Fruit fly (Drosophila melanogaster): ENCODE data around the gene tj.

Gene tj

DNA sequence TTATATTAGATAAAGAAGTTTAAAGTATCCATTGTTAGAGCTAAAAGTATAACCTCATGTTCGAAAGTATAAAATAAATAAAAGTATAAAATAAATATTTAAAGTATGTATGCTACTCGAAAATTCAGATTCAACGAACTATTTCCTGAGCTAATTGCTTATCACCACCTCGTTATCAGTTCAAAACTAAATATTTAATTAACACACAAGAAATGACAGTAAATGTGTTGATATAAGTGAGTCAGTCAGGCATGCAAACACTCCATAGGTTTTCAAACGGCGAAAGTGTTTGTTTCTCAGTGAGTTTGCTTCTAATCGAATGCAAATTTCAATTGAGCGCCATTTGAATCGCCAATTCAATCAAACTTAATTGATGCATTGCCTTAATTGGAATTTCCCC, 29.8 kb upstream of the tj start:
- peak; percentile 14 for TF ChIP-seq Pif1B (GFP tag; optimal IDR thresholded peaks at IDR 0.05)
- no peak for TF ChIP-seq Ets98B (GFP tag; IDR thresholded peaks at IDR 0.05)
- 0 out of 3 replicates have a peak, but pooled peaks have one; percentile 16 for TF ChIP-seq CG4496 (GFP tag; IDR thresholded peaks at IDR 0.05)

DNA sequence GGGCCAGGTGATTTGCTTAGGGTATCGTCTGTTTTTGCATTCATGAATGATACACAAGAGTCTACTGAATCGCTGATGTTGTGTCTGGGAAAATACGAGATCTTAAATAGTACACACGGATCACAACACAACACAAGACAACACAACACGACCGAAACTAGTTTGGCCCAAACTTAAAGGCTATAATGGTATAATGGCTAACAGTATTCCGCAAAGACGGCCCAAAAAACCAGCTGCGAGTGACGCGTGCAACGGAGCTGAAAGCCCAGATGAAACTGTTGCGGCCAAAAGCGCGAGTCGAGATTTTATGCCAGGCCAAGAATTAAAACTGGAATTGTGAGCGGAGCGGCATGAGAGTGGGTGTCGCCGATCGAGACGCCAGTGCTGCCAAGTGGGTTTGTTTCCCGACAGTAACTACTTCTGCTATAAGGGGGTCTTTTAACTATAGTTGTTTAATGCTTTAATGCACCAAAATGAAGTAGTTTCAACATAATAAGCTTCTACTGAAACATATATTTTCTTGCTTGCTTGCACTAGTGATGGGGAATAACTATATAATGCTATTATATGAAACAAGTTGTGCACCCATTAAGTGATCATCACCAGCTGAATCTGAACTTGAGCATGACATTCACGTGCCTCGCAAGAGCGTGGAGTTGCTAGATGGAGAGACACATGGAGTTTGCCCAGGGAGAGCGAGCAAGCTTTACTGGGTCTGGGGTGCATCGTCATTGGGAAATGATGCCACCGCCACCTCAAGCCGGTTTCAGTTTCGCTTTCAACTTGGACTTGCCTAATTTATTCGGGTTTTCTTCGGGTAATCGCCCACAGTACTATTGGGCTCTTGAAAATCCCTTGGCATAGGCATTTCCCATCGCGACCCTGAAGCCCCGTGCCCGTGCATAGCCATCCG, 25.1 kb upstream of the tj start:
- TF ChIP-seq CG8159 (tag; optimal IDR thresholded peaks at IDR 0.05): peak; percentile 40
- TF ChIP-seq rn (GFP tag; IDR thresholded peaks at IDR 0.05): no peak
- peak; percentile 17 for TF ChIP-seq CG14655 (GFP tag; optimal IDR thresholded peaks at IDR 0.05)
- TF ChIP-seq CG34367 (tag; optimal IDR thresholded peaks at IDR 0.05): no peak
- no peak for TF ChIP-seq CG13204 (GFP tag; optimal IDR thresholded peaks at IDR 0.05)
- peak; percentile 35 for TF ChIP-seq CG15710 (tag; optimal IDR thresholded peaks at IDR 0.05)
- TF ChIP-seq Snoo (tag; optimal IDR thresholded peaks at IDR 0.05): peak; percentile 41
- peak; percentile 9 for TF ChIP-seq Pif1A (GFP tag; optimal IDR thresholded peaks at IDR 0.05)
- peak; percentile 82 for TF ChIP-seq EcR (GFP tag; optimal IDR thresholded peaks at IDR 0.05)
- TF ChIP-seq gl (tag; optimal IDR thresholded peaks at IDR 0.05): no peak
- TF ChIP-seq CG8301 (tag; optimal IDR thresholded peaks at IDR 0.05): peak; percentile 33
- TF ChIP-seq D1 (tag; optimal IDR thresholded peaks at IDR 0.05): no peak
- TF ChIP-seq CG9948 (tag; optimal IDR thresholded peaks at IDR 0.05): peak; percentile 22
- peak; percentile 51; the same call in 1 of the 3 replicates for TF ChIP-seq fd96Ca (GFP tag; IDR thresholded peaks at IDR 0.05)
- TF ChIP-seq Ets98B (GFP tag; IDR thresholded peaks at IDR 0.05): no peak
- TF ChIP-seq CG17806 (tag; optimal IDR thresholded peaks at IDR 0.05): no peak
- TF ChIP-seq Pif1B (GFP tag; optimal IDR thresholded peaks at IDR 0.05): no peak

DNA sequence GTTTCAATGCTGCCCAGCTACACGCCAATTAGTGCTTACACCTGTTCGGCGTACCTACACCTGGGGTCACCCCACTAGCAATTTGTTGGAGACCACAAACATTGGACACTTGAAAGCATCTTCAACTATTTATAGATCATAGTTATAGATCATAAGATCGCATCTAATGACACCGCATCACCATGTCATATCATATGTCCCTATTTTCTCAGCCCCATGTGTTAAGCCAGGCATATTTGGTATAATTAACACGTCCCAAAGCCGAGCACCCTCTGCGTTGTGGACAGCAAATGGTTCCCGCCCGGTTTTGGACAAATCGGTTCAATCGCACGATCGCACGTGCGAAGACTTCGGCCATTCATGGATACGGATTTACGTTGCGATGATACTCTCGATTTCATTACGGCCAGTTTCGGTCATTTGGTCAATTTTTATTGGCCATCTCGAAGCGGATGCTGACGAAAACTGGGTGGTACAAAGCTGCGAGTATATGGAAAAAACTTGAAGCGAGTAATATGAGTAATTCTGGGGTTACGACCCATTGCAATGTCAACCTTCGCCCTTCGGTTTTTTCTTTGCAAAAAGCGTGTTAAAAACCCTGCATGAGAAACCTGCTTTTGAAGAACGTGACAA, 24.4 kb upstream of the tj start:
- TF ChIP-seq CG12605 (GFP tag; IDR thresholded peaks at IDR 0.05) (no peak), rn (GFP tag; IDR thresholded peaks at IDR 0.05) (0 out of 2 replicates have a peak, but pooled peaks have one; percentile 21), CG32121 (GFP tag; IDR thresholded peaks at IDR 0.05) (no peak), Snoo (tag; optimal IDR thresholded peaks at IDR 0.05) (peak; percentile 40), D1 (tag; optimal IDR thresholded peaks at IDR 0.05) (no peak), Ets98B (GFP tag; IDR thresholded peaks at IDR 0.05) (peak; percentile 21), CG17806 (tag; optimal IDR thresholded peaks at IDR 0.05) (peak; percentile 61), gl (tag; optimal IDR thresholded peaks at IDR 0.05) (no peak), CG8159 (tag; optimal IDR thresholded peaks at IDR 0.05) (peak; percentile 64), CG4496 (GFP tag; IDR thresholded peaks at IDR 0.05) (peak; percentile 47; the same call in 1 of the 3 replicates), CG15710 (tag; optimal IDR thresholded peaks at IDR 0.05) (peak; percentile 43), CG14655 (GFP tag; optimal IDR thresholded peaks at IDR 0.05) (no peak), Pif1A (GFP tag; optimal IDR thresholded peaks at IDR 0.05) (peak; percentile 49), EcR (GFP tag; optimal IDR thresholded peaks at IDR 0.05) (no peak), CG34367 (tag; optimal IDR thresholded peaks at IDR 0.05) (peak; percentile 49), CG9948 (tag; optimal IDR thresholded peaks at IDR 0.05) (peak; percentile 48), CG10348 (GFP tag; IDR thresholded peaks at IDR 0.05) (no peak), fd96Ca (GFP tag; IDR thresholded peaks at IDR 0.05) (no peak)

DNA sequence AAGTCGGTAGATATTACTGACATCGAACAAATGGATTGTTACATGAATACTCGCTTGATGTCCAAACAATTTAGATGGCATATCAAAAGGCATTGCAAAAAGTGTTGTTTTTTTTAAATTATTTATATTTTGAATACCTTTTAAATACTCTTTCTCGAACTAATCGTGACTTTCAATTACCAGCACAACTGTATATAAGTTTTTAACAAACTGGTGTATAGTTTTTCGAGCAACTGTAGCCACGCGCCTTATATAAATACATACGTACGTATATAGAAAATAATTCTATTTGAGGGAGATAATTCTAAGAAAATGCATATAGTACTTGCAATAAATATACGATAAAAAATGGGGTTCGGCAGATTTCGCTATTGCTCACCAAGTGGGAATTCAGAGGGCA, 23.8 kb upstream of the tj start:
- TF ChIP-seq Pif1B (GFP tag; optimal IDR thresholded peaks at IDR 0.05) (peak; percentile 4), EcR (GFP tag; optimal IDR thresholded peaks at IDR 0.05) (no peak)

DNA sequence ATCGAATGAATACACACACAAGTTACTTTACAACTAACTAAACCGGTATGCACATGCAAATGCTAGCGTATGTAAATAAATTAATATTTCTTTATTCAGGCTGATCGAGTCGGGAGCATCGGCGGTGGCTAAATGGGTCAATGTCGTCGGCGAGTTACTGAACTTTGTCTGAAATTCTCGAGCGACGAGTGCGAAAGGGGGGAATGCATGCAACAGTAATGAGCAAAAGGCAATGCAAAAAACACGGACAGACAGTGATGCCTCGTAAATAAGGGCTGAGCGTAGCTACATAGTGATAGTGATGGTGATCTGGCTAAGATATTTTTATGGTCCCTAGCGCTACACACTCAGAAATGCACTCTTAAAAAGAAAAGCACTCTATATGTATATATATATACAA, 23.3 kb upstream of the tj start:
- TF ChIP-seq CG14655 (GFP tag; optimal IDR thresholded peaks at IDR 0.05) (no peak), CG8159 (tag; optimal IDR thresholded peaks at IDR 0.05) (no peak), Ets98B (GFP tag; IDR thresholded peaks at IDR 0.05) (peak; percentile 14), CG15710 (tag; optimal IDR thresholded peaks at IDR 0.05) (peak; percentile 25), CG12605 (GFP tag; IDR thresholded peaks at IDR 0.05) (no peak), CG10348 (GFP tag; IDR thresholded peaks at IDR 0.05) (no peak), Snoo (tag; optimal IDR thresholded peaks at IDR 0.05) (peak; percentile 18), CG32121 (GFP tag; IDR thresholded peaks at IDR 0.05) (no peak), EcR (GFP tag; optimal IDR thresholded peaks at IDR 0.05) (peak; percentile 99), fd96Ca (GFP tag; IDR thresholded peaks at IDR 0.05) (peak; percentile 47; the same call in 1 of the 3 replicates), CG17806 (tag; optimal IDR thresholded peaks at IDR 0.05) (no peak)

DNA sequence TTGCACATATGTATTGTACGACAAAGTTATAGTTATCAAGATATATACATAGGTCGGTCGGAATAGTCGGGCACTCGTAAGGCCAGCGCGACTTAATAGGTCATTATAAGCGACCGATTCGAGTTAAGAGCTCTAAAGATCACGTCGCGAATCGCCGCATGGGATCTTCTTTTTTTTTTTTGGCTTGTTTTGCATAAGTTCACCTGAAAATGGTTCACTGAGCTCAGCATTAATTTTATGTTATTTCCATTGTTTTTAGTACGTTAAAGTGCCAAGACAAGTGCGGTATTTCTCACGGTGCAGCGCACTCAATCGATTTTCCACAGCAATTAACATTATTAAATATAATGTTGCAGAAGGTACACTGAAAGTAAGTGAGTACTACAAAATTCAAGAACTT, 22.7 kb upstream of the tj start:
- TF ChIP-seq CG9948 (tag; optimal IDR thresholded peaks at IDR 0.05): no peak
- no peak for TF ChIP-seq gl (tag; optimal IDR thresholded peaks at IDR 0.05)
- no peak for TF ChIP-seq D1 (tag; optimal IDR thresholded peaks at IDR 0.05)
- peak; percentile 78 for TF ChIP-seq fd96Ca (GFP tag; IDR thresholded peaks at IDR 0.05)
- TF ChIP-seq rn (GFP tag; IDR thresholded peaks at IDR 0.05): peak; percentile 25; the same call in 1 of the 2 replicates
- TF ChIP-seq CG4496 (GFP tag; IDR thresholded peaks at IDR 0.05): peak; percentile 44; the same call in 1 of the 3 replicates
- TF ChIP-seq CG15710 (tag; optimal IDR thresholded peaks at IDR 0.05): no peak
- peak; percentile 38 for TF ChIP-seq Ets98B (GFP tag; IDR thresholded peaks at IDR 0.05)
- no peak for TF ChIP-seq CG17806 (tag; optimal IDR thresholded peaks at IDR 0.05)
- TF ChIP-seq CG12605 (GFP tag; IDR thresholded peaks at IDR 0.05): 0 out of 2 replicates have a peak, but pooled peaks have one; percentile 10
- no peak for TF ChIP-seq Snoo (tag; optimal IDR thresholded peaks at IDR 0.05)
- no peak for TF ChIP-seq Pif1B (GFP tag; optimal IDR thresholded peaks at IDR 0.05)
- peak; percentile 22; the same call in 1 of the 2 replicates for TF ChIP-seq CG32121 (GFP tag; IDR thresholded peaks at IDR 0.05)
- no peak for TF ChIP-seq CG10348 (GFP tag; IDR thresholded peaks at IDR 0.05)
- no peak for TF ChIP-seq CG34367 (tag; optimal IDR thresholded peaks at IDR 0.05)
- no peak for TF ChIP-seq CG13204 (GFP tag; optimal IDR thresholded peaks at IDR 0.05)
- no peak for TF ChIP-seq EcR (GFP tag; optimal IDR thresholded peaks at IDR 0.05)
- no peak for TF ChIP-seq CG14655 (GFP tag; optimal IDR thresholded peaks at IDR 0.05)
- no peak for TF ChIP-seq Pif1A (GFP tag; optimal IDR thresholded peaks at IDR 0.05)
- TF ChIP-seq CG8301 (tag; optimal IDR thresholded peaks at IDR 0.05): no peak
- TF ChIP-seq CG8159 (tag; optimal IDR thresholded peaks at IDR 0.05): no peak
